Fruit fly (Drosophila melanogaster) whole organism, embryonic: Measurements from ENCODE around the gene Tsc1.

Source experiments
- CG12744 ChIP-seq: fragments of 200-800 bp; sonication (Bioruptor generic); optimal IDR thresholded peaks from 2 replicates; lab custom pipeline; 2016; ENCODE audit warnings: missing biosample characterization, missing genetic modification characterization
- CG12769 ChIP-seq: fragments of 200-800 bp; sonication (Bioruptor generic); optimal IDR thresholded peaks from 2 replicates; lab custom pipeline; 2019; ENCODE audit warnings: missing biosample characterization, mild to moderate bottlenecking, missing genetic modification characterization, moderate library complexity
- CG13287 ChIP-seq: fragments of 200-800 bp; sonication (Bioruptor generic); IDR thresholded peaks from 2 replicates; pipeline ENCODE4 v1.3.6; 2022; ENCODE audit warnings: missing biosample characterization, missing genetic modification characterization; ENCODE audit not compliant: partially characterized antibody
- CG13775 ChIP-seq: fragments of 200-800 bp; sonication (Bioruptor generic); optimal IDR thresholded peaks from 3 replicates; lab custom pipeline; 2017; ENCODE audit warnings: missing biosample characterization, mild to moderate bottlenecking, missing genetic modification characterization
- CG14667 ChIP-seq: fragments of 200-800 bp; sonication (Bioruptor generic); IDR thresholded peaks from 2 replicates; pipeline ENCODE4 v1.3.6; 2022; ENCODE audit warnings: missing biosample characterization, missing genetic modification characterization
- CG17612 ChIP-seq: fragments of 200-800 bp; sonication (Bioruptor generic); IDR thresholded peaks from 2 replicates; pipeline ENCODE4 v1.3.6; 2022; ENCODE audit warnings: missing biosample characterization, missing genetic modification characterization
- CG18011 ChIP-seq: fragments of 200-800 bp; sonication (Bioruptor generic); optimal IDR thresholded peaks from 2 replicates; lab custom pipeline; 2017; ENCODE audit warnings: missing biosample characterization, missing genetic modification characterization, mild to moderate bottlenecking, moderate library complexity, missing genotype
- CG2120 ChIP-seq: fragments of 200-800 bp; sonication (Bioruptor generic); optimal IDR thresholded peaks from 3 replicates; lab custom pipeline; 2016; ENCODE audit warnings: missing biosample characterization, missing genetic modification characterization
- CG30403 ChIP-seq: fragments of 200-800 bp; sonication (Bioruptor generic); optimal IDR thresholded peaks from 3 replicates; lab custom pipeline; 2016; ENCODE audit warnings: missing biosample characterization, missing genetic modification characterization
- CG3163 ChIP-seq: fragments of 200-800 bp; sonication (Bioruptor generic); optimal IDR thresholded peaks from 3 replicates; lab custom pipeline; 2016; ENCODE audit warnings: missing biosample characterization, missing genetic modification characterization
- CG3281 ChIP-seq: fragments of 200-800 bp; sonication (Bioruptor generic); optimal IDR thresholded peaks from 3 replicates; lab custom pipeline; 2017; ENCODE audit warnings: missing biosample characterization, mild to moderate bottlenecking, missing genetic modification characterization
- CG4854 ChIP-seq: fragments of 200-800 bp; sonication (Bioruptor generic); optimal IDR thresholded peaks from 2 replicates; lab custom pipeline; 2016; ENCODE audit warnings: missing biosample characterization, missing genetic modification characterization, inconsistent platforms
- CG5953 ChIP-seq: fragments of 200-800 bp; sonication (Bioruptor generic); IDR thresholded peaks from 2 replicates; pipeline ENCODE4 v1.3.6; 2022; ENCODE audit warnings: missing biosample characterization, missing genetic modification characterization
- CG6791 ChIP-seq: fragments of 200-800 bp; sonication (Bioruptor generic); IDR thresholded peaks from 3 replicates; pipeline ENCODE4 v1.3.6; 2022; ENCODE audit warnings: missing biosample characterization, missing genetic modification characterization; ENCODE audit not compliant: partially characterized antibody
- CG8089 ChIP-seq: fragments of 200-800 bp; sonication (Bioruptor generic); optimal IDR thresholded peaks from 3 replicates; lab custom pipeline; 2016; ENCODE audit warnings: missing biosample characterization, missing genetic modification characterization
- Chrac-16 ChIP-seq: fragments of 200-800 bp; sonication (Bioruptor generic); optimal IDR thresholded peaks from 3 replicates; lab custom pipeline; 2016; ENCODE audit warnings: missing biosample characterization, missing genetic modification characterization
- Deaf1 ChIP-seq: fragments of 200-800 bp; optimal IDR thresholded peaks from 3 replicates; lab custom pipeline; 2019; ENCODE audit warnings: missing biosample characterization, mild to moderate bottlenecking, missing genetic modification characterization, moderate library complexity
- Ets65A ChIP-seq: fragments of 200-800 bp; sonication (Bioruptor generic); peaks from one replicate; lab custom pipeline; 2016; ENCODE audit warnings: missing biosample characterization, missing genetic modification characterization
- HHEX ChIP-seq: fragments of 200-800 bp; sonication (Bioruptor generic); optimal IDR thresholded peaks from 3 replicates; lab custom pipeline; 2017; ENCODE audit warnings: missing biosample characterization, mild to moderate bottlenecking, missing genetic modification characterization, missing genetic modification reagents
- Hand ChIP-seq: fragments of 200-800 bp; sonication (Bioruptor generic); optimal IDR thresholded peaks from 2 replicates; lab custom pipeline; 2017; ENCODE audit warnings: mild to moderate bottlenecking, missing biosample characterization, missing genetic modification reagents, missing genetic modification characterization
- Lim3 ChIP-seq: fragments of 200-800 bp; sonication (Bioruptor generic); IDR thresholded peaks from 2 replicates; pipeline ENCODE4 v1.3.6; 2022; ENCODE audit warnings: missing biosample characterization, missing genetic modification characterization
- NC2β ChIP-seq: fragments of 200-800 bp; sonication (Bioruptor generic); optimal IDR thresholded peaks from 2 replicates; lab custom pipeline; 2016; ENCODE audit warnings: missing biosample characterization, missing genetic modification characterization
- NK7.1 ChIP-seq: fragments of 200-800 bp; sonication (Bioruptor generic); optimal IDR thresholded peaks from 3 replicates; lab custom pipeline; 2016; ENCODE audit warnings: missing biosample characterization, missing genetic modification characterization
- Oaz ChIP-seq: fragments of 200-800 bp; sonication (Bioruptor generic); IDR thresholded peaks from 2 replicates; pipeline ENCODE4 v1.3.6; 2022; ENCODE audit warnings: missing biosample characterization, missing genetic modification characterization
- Sox100B ChIP-seq: fragments of 200-800 bp; sonication (Bioruptor generic); optimal IDR thresholded peaks from 3 replicates; lab custom pipeline; 2018; ENCODE audit warnings: missing biosample characterization, mild to moderate bottlenecking, missing genetic modification characterization
- Spps ChIP-seq: fragments of 200-800 bp; sonication (Bioruptor generic); optimal IDR thresholded peaks from 2 replicates; lab custom pipeline; 2018; ENCODE audit warnings: missing biosample characterization, mild to moderate bottlenecking, missing genetic modification characterization
- Sry-β ChIP-seq: fragments of 200-800 bp; sonication (Bioruptor generic); optimal IDR thresholded peaks from 2 replicates; lab custom pipeline; 2018; ENCODE audit warnings: missing biosample characterization, mild to moderate bottlenecking, missing genetic modification characterization, moderate library complexity
- Sry-δ ChIP-seq: fragments of 200-800 bp; sonication (Bioruptor generic); optimal IDR thresholded peaks from 2 replicates; lab custom pipeline; 2016; ENCODE audit warnings: missing biosample characterization, missing genetic modification characterization
- Taf1 ChIP-seq: fragments of 200-800 bp; sonication (Bioruptor generic); IDR thresholded peaks from 2 replicates; pipeline ENCODE4 v1.3.6; 2022; ENCODE audit warnings: missing biosample characterization, missing genetic modification characterization
- abd-A ChIP-seq: fragments of 200-800 bp; sonication (Bioruptor generic); optimal IDR thresholded peaks from 3 replicates; lab custom pipeline; 2019; ENCODE audit warnings: missing biosample characterization, mild to moderate bottlenecking, missing genetic modification characterization, moderate library complexity
- ash1 ChIP-seq: fragments of 200-800 bp; sonication (Bioruptor generic); optimal IDR thresholded peaks from 2 replicates; lab custom pipeline; 2018; ENCODE audit warnings: missing biosample characterization, mild to moderate bottlenecking, missing genetic modification characterization
- bab2 ChIP-seq: fragments of 200-800 bp; sonication (Bioruptor generic); optimal IDR thresholded peaks from 2 replicates; lab custom pipeline; 2016; ENCODE audit warnings: missing biosample characterization, missing genetic modification characterization
- cg ChIP-seq: fragments of 200-800 bp; sonication (Bioruptor generic); optimal IDR thresholded peaks from 3 replicates; lab custom pipeline; 2019; ENCODE audit warnings: missing biosample characterization, mild to moderate bottlenecking, missing genetic modification characterization, moderate library complexity
- da ChIP-seq: fragments of 200-800 bp; sonication (Bioruptor generic); optimal IDR thresholded peaks from 2 replicates; lab custom pipeline; 2016; ENCODE audit warnings: missing biosample characterization, missing genetic modification characterization
- ems ChIP-seq: fragments of 200-800 bp; sonication (Bioruptor generic); optimal IDR thresholded peaks from 3 replicates; lab custom pipeline; 2016; ENCODE audit warnings: missing biosample characterization, missing genetic modification characterization
- fd102C ChIP-seq: fragments of 200-800 bp; sonication (Bioruptor generic); optimal IDR thresholded peaks from 2 replicates; lab custom pipeline; 2018; ENCODE audit warnings: missing biosample characterization, mild to moderate bottlenecking, missing genetic modification characterization, moderate library complexity
- gce ChIP-seq: fragments of 200-800 bp; sonication (Bioruptor generic); IDR thresholded peaks from 3 replicates; pipeline ENCODE4 v1.3.6; 2022; ENCODE audit warnings: missing biosample characterization, missing genetic modification characterization
- hb ChIP-seq: fragments of 200-800 bp; sonication (Bioruptor generic); IDR thresholded peaks from 3 replicates; pipeline ENCODE4 v1.3.6; 2022; ENCODE audit warnings: missing biosample characterization, missing genetic modification characterization; ENCODE audit not compliant: partially characterized antibody
- lbe ChIP-seq: fragments of 200-800 bp; sonication (Bioruptor generic); optimal IDR thresholded peaks from 2 replicates; lab custom pipeline; 2016; ENCODE audit warnings: missing biosample characterization, mild to moderate bottlenecking, missing genetic modification characterization
- lola ChIP-seq, 3 experiments: fragments of >200 bp in 2 of 3; fragments of 200-800 bp in 1 of 3; sonication (Bioruptor generic) in 1 of 3; optimal IDR thresholded peaks; 2 replicates each; lab custom pipeline; 2017 to 2019; ENCODE audit warnings: missing biosample characterization in 3 of 3, missing genetic modification characterization in 3 of 3, mild to moderate bottlenecking in 1 of 3, moderate library complexity in 1 of 3
- oc ChIP-seq: fragments of 200-800 bp; sonication (Bioruptor generic); optimal IDR thresholded peaks from 2 replicates; lab custom pipeline; 2018; ENCODE audit warnings: missing biosample characterization, mild to moderate bottlenecking, missing genetic modification characterization, moderate library complexity
- psq ChIP-seq: fragments of 200-800 bp; sonication (Bioruptor generic); optimal IDR thresholded peaks from 2 replicates; lab custom pipeline; 2017; ENCODE audit warnings: missing biosample characterization, missing genetic modification characterization
- run ChIP-seq: fragments of 200-800 bp; sonication (Bioruptor generic); optimal IDR thresholded peaks from 3 replicates; lab custom pipeline; 2018; ENCODE audit warnings: missing biosample characterization, mild to moderate bottlenecking, missing genetic modification characterization
- tio ChIP-seq: fragments of 200-800 bp; sonication (Bioruptor generic); optimal IDR thresholded peaks from 2 replicates; lab custom pipeline; 2017; ENCODE audit warnings: missing biosample characterization, missing genetic modification characterization, inconsistent platforms
- trh ChIP-seq: fragments of 200-800 bp; sonication (Bioruptor generic); optimal IDR thresholded peaks from 2 replicates; lab custom pipeline; 2016; ENCODE audit warnings: missing biosample characterization, missing genetic modification characterization
- twi ChIP-seq: fragments of 200-800 bp; optimal IDR thresholded peaks from 2 replicates; lab custom pipeline; 2019; ENCODE audit warnings: missing biosample characterization, mild to moderate bottlenecking, missing genetic modification characterization, moderate library complexity
- zf30C ChIP-seq: fragments of 200-800 bp; sonication (Bioruptor generic); optimal IDR thresholded peaks from 3 replicates; lab custom pipeline; 2018; ENCODE audit warnings: missing biosample characterization, mild to moderate bottlenecking, missing genetic modification characterization
- zfh1 ChIP-seq: fragments of 200-800 bp; sonication (Bioruptor generic); IDR thresholded peaks from 3 replicates; pipeline ENCODE4 v1.3.6; 2022; ENCODE audit warnings: missing biosample characterization, missing genetic modification characterization

The Tsc1 gene

DNA sequence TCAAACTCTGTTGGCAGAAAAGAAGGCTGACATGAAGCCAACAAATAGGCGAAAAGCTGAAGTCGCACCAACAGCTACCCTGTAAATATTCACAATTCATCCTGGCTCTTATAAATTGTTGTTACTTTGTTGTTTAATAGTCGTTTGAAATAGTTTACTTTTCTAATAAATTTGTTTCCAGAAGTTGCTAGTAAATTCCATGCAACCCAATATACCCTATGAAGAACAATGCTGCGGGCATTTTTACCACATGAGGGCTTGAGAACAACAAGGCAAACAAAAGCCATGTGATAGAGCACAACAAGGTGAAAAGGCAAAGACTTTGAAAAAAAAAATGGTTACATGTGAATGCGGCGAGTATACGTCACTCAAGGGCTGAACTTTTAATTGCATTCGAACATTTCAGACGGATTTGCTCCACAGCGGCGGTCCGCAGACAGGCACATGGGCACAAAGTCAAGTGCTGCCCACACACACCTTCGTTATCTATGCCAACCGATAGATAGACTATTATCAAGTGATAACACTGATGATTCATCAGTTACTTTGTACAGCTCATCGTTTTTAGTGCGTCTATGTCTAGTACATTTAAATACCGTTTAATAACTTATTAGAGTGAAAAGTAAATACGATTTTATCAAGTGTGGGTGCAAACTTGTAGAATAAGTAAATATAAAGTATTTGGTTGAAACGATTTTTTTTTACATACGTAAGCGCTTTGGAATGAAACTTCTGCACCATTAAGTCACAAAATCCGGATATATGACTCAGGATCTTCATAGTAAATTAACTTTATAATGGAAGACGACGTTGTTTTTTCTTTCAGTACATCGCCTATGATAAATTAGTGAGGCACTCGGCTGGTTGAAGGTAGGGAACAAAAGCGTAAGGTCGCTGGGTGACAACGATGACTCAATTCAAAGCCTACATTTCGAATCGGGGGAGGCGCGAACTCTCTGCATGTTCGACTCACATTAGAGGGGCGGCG, 30.8 kb upstream of the Tsc1 start (continued):
- TF ChIP-seq bab2 (peak; percentile 85), Sry-β (GFP tag; lab: Kevin White, UChicago) (no peak), CG12744 (peak; percentile 39), da (peak; percentile 17), ems (GFP tag; lab: Kevin White, UChicago) (peak; percentile 70), CG4854 (peak; percentile 65), Oaz (GFP tag; lab: Robert Waterston, UW) (peak; percentile 60; the same call in 1 of the 2 replicates), CG5953 (peak; percentile 77), CG13775 (GFP tag; lab: Kevin White, UChicago) (peak; percentile 60), Lim3 (GFP tag; lab: Robert Waterston, UW) (peak; percentile 62; the same call in 1 of the 2 replicates), Deaf1 (tag; lab: Kevin White, UChicago) (peak; percentile 40), CG2120 (GFP tag; lab: Kevin White, UChicago) (peak; percentile 90), oc (peak; percentile 77), CG30403 (peak; percentile 64), NC2β (GFP tag; lab: Kevin White, UChicago) (peak; percentile 78), Hand (peak; percentile 2), psq (GFP tag; lab: Kevin White, UChicago) (peak; percentile 57), CG3163 (GFP tag; lab: Kevin White, UChicago) (peak; percentile 29), lbe (GFP tag; lab: Kevin White, UChicago) (peak; percentile 58), CG8089 (GFP tag; lab: Kevin White, UChicago) (peak; percentile 54), trh (GFP tag; lab: Kevin White, UChicago) (peak; percentile 22), zfh1 (GFP tag; lab: Robert Waterston, UW) (peak; percentile 80), Chrac-16 (GFP tag; lab: Kevin White, UChicago) (peak; percentile 80), tio (GFP tag; lab: Kevin White, UChicago) (peak; percentile 80), twi (peak; percentile 48), CG17612 (GFP tag; lab: Robert Waterston, UW) (no peak), HHEX (GFP tag; lab: Kevin White, UChicago) (peak; percentile 79), abd-A (tag; lab: Kevin White, UChicago) (no peak), NK7.1 (GFP tag; lab: Kevin White, UChicago) (peak; percentile 69), CG3281 (GFP tag; lab: Kevin White, UChicago) (peak; percentile 67), Taf1 (peak; percentile 59; the same call in 1 of the 2 replicates), CG13287 (no peak), Spps (peak; percentile 19), gce (GFP tag; lab: Robert Waterston, UW) (peak; percentile 63; the same call in 2 of the 3 replicates), ash1 (GFP tag; lab: Kevin White, UChicago) (no peak), Ets65A (GFP tag; lab: Kevin White, UChicago) (peak; percentile 97), Sox100B (peak; percentile 21), hb (GFP tag; lab: Robert Waterston, UW) (no peak), cg (GFP tag; lab: Kevin White, UChicago) (no peak), Sry-δ (GFP tag; lab: Kevin White, UChicago) (peak; percentile 44), CG14667 (GFP tag; lab: Robert Waterston, UW) (peak; percentile 49; the same call in 1 of the 2 replicates), CG6791 (GFP tag; lab: Robert Waterston, UW) (no peak), fd102C (GFP tag; lab: Kevin White, UChicago) (no peak), lola (GFP tag; optimal IDR thresholded peaks at IDR 0.05; lab: Kevin White, UChicago) (peak in 1 of 3 experiments; percentile 52), CG12769 (tag; lab: Kevin White, UChicago) (peak; percentile 89), zf30C (GFP tag; lab: Kevin White, UChicago) (peak; percentile 9), CG18011 (GFP tag; lab: Kevin White, UChicago) (peak; percentile 64), run (tag; lab: Kevin White, UChicago) (no peak)
